Worm (Caenorhabditis elegans) whole organism, L1 larva: ENCODE measurements around the gene ZK721.3.
A peak's percentile ranks its signal among the peaks of the same experiment; 100 is the strongest.

Experiments used
- C04F5.9 ChIP-seq: sonication (generic microtip); optimal IDR thresholded peaks from 2 replicates; lab custom pipeline; 2016; ENCODE audit warnings: missing genetic modification characterization, missing compliant biosample characterization
- C16A3.4 ChIP-seq: fragments of 150-350 bp; optimal IDR thresholded peaks from 2 replicates; lab custom pipeline; 2014; ENCODE audit warnings: missing biosample characterization, missing genetic modification characterization
- Y116A8C.19 ChIP-seq: sonication (generic microtip); optimal IDR thresholded peaks from 2 replicates; lab custom pipeline; 2016; ENCODE audit warnings: missing compliant biosample characterization, missing genetic modification characterization, borderline replicate concordance
- aly-2 ChIP-seq: fragments of 150-350 bp; optimal IDR thresholded peaks from 2 replicates; lab custom pipeline; 2014; ENCODE audit warnings: missing biosample characterization, missing genetic modification characterization
- ama-1 ChIP-seq: fragments of 150-350 bp; optimal IDR thresholded peaks from 2 replicates; lab custom pipeline; 2014
- blmp-1 ChIP-seq: fragments of 150-350 bp; optimal IDR thresholded peaks from 2 replicates; lab custom pipeline; 2014; ENCODE audit warnings: missing biosample characterization, missing genetic modification characterization
- ceh-8 ChIP-seq: fragments of 200-800 bp; sonication (Bioruptor generic); optimal IDR thresholded peaks from 2 replicates; lab custom pipeline; 2018; ENCODE audit warnings: mild to moderate bottlenecking, missing genetic modification characterization, moderate library complexity, missing compliant biosample characterization
- ceh-82 ChIP-seq, 3 experiments: fragments of 150-350 bp in 1 of 3; sonication (generic microtip) in 2 of 3; optimal IDR thresholded peaks; 2 replicates each; lab custom pipeline; 2014 to 2017; ENCODE audit warnings: missing biosample characterization in 3 of 3, missing genetic modification characterization in 3 of 3
- ceh-90 ChIP-seq: sonication (generic microtip); optimal IDR thresholded peaks from 2 replicates; lab custom pipeline; 2016; ENCODE audit warnings: missing genetic modification characterization, missing compliant biosample characterization
- ces-1 ChIP-seq: fragments of 150-350 bp; optimal IDR thresholded peaks from 2 replicates; lab custom pipeline; 2014; ENCODE audit warnings: missing biosample characterization, missing genetic modification reagents, missing genetic modification characterization
- dsc-1 ChIP-seq: sonication (generic microtip); optimal IDR thresholded peaks from 2 replicates; lab custom pipeline; 2016; ENCODE audit warnings: mild to moderate bottlenecking, missing genetic modification characterization, missing compliant biosample characterization
- efl-1 ChIP-seq, 4 experiments: fragments of 150-350 bp; optimal IDR thresholded peaks in 3 of 4; peaks in 1 of 4; 1 replicate in 1 of 4; 2 replicates in 3 of 4; lab custom pipeline; 2014; ENCODE audit warnings: missing biosample characterization in 2 of 4, missing genetic modification characterization in 2 of 4, missing genetic modification reagents in 2 of 4
- efl-3 ChIP-seq: fragments of 200-800 bp; sonication (Bioruptor generic); optimal IDR thresholded peaks from 2 replicates; lab custom pipeline; 2018; ENCODE audit warnings: mild to moderate bottlenecking, missing genetic modification characterization, missing compliant biosample characterization
- egl-27 ChIP-seq, 2 experiments: fragments of 150-350 bp in 1 of 2; sonication (generic microtip); optimal IDR thresholded peaks; 3 replicates each; lab custom pipeline; 2017 to 2018; ENCODE audit warnings: missing biosample characterization in 2 of 2, missing genetic modification characterization in 2 of 2, missing genetic modification reagents in 2 of 2
- elt-2 ChIP-seq: sonication (generic microtip); optimal IDR thresholded peaks from 2 replicates; lab custom pipeline; 2016; ENCODE audit warnings: missing genetic modification characterization, mild to moderate bottlenecking, inconsistent platforms, missing compliant biosample characterization, missing genetic modification reagents
- elt-3 ChIP-seq, 6 experiments: fragments of 150-350 bp in 1 of 6; sonication (generic microtip); optimal IDR thresholded peaks; 2 replicates each; lab custom pipeline; 2017 to 2018; ENCODE audit warnings: missing biosample characterization in 6 of 6, missing genetic modification characterization in 6 of 6, inconsistent platforms in 1 of 6
- fkh-10 ChIP-seq: sonication (generic microtip); optimal IDR thresholded peaks from 2 replicates; lab custom pipeline; 2017; ENCODE audit warnings: missing biosample characterization, missing genetic modification reagents, missing genetic modification characterization
- fos-1 ChIP-seq: fragments of 150-350 bp; optimal IDR thresholded peaks from 2 replicates; lab custom pipeline; 2014; ENCODE audit warnings: missing biosample characterization, missing genetic modification characterization
- grh-1 ChIP-seq: fragments of 200-800 bp; sonication (Bioruptor generic); IDR thresholded peaks from 2 replicates; pipeline ENCODE4 v1.3.6; 2022; ENCODE audit warnings: missing genetic modification reagents, missing genetic modification characterization, missing compliant biosample characterization
- hlh-17 ChIP-seq: fragments of 200-800 bp; sonication (Bioruptor generic); optimal IDR thresholded peaks from 2 replicates; lab custom pipeline; 2018; ENCODE audit warnings: missing genetic modification characterization, mild to moderate bottlenecking, missing compliant biosample characterization, moderate library complexity, borderline replicate concordance
- hlh-4 ChIP-seq: sonication (generic microtip); optimal IDR thresholded peaks from 2 replicates; lab custom pipeline; 2016; ENCODE audit warnings: mild to moderate bottlenecking, missing genetic modification characterization, missing compliant biosample characterization
- hpl-2 ChIP-seq: fragments of 150-350 bp; optimal IDR thresholded peaks from 2 replicates; lab custom pipeline; 2014; ENCODE audit warnings: missing biosample characterization, missing genetic modification reagents, missing genetic modification characterization
- jun-1 ChIP-seq: fragments of 150-350 bp; optimal IDR thresholded peaks from 2 replicates; lab custom pipeline; 2014; ENCODE audit warnings: missing biosample characterization, missing genetic modification reagents, missing genetic modification characterization
- lin-15B ChIP-seq: fragments of 150-350 bp; sonication (generic microtip); optimal IDR thresholded peaks from 3 replicates; lab custom pipeline; 2014; ENCODE audit warnings: missing biosample characterization, missing genetic modification characterization
- lin-35 ChIP-seq, 2 experiments: fragments of 150-350 bp; optimal IDR thresholded peaks; 2 replicates each; lab custom pipeline; 2014; ENCODE audit warnings: missing biosample characterization in 2 of 2, missing genetic modification characterization in 2 of 2, missing genetic modification reagents in 2 of 2
- lin-39 ChIP-seq: fragments of 150-350 bp; optimal IDR thresholded peaks from 2 replicates; lab custom pipeline; 2014; ENCODE audit warnings: missing biosample characterization, missing genetic modification reagents, missing genetic modification characterization
- lir-3 ChIP-seq: sonication (generic microtip); optimal IDR thresholded peaks from 2 replicates; lab custom pipeline; 2016; ENCODE audit warnings: mild to moderate bottlenecking, missing genetic modification characterization, moderate library complexity, missing compliant biosample characterization; ENCODE audit not compliant: poor library complexity
- mab-9 ChIP-seq: fragments of 200-800 bp; sonication (Bioruptor generic); IDR thresholded peaks from 2 replicates; pipeline ENCODE4 v1.3.6; 2022; ENCODE audit warnings: missing genetic modification reagents, missing genetic modification characterization, missing compliant biosample characterization
- nhr-11 ChIP-seq: fragments of 150-350 bp; optimal IDR thresholded peaks from 2 replicates; lab custom pipeline; 2014; ENCODE audit warnings: missing biosample characterization, missing genetic modification characterization
- nhr-19 ChIP-seq: fragments of 200-800 bp; sonication (Bioruptor generic); conservative IDR thresholded peaks from 2 replicates; pipeline ENCODE4 v1.3.6; 2022; ENCODE audit warnings: missing genetic modification characterization, missing compliant biosample characterization
- nhr-47 ChIP-seq: sonication (generic microtip); optimal IDR thresholded peaks from 2 replicates; lab custom pipeline; 2016; ENCODE audit warnings: mild to moderate bottlenecking, missing genetic modification characterization, moderate library complexity, missing compliant biosample characterization
- nhr-76 ChIP-seq: sonication (generic microtip); optimal IDR thresholded peaks from 2 replicates; lab custom pipeline; 2017; ENCODE audit warnings: missing biosample characterization, missing genetic modification characterization
- nhr-84 ChIP-seq: sonication (generic microtip); optimal IDR thresholded peaks from 2 replicates; lab custom pipeline; 2017; ENCODE audit warnings: missing biosample characterization, missing genetic modification characterization
- nhr-85 ChIP-seq: sonication (generic microtip); peaks from one replicate; lab custom pipeline; 2016; ENCODE audit warnings: missing genetic modification characterization, inconsistent platforms, missing compliant biosample characterization
- nhr-90 ChIP-seq: sonication (generic microtip); optimal IDR thresholded peaks from 2 replicates; lab custom pipeline; 2016; ENCODE audit warnings: mild to moderate bottlenecking, missing genetic modification characterization, missing compliant biosample characterization; ENCODE audit not compliant: poor library complexity
- pag-3 ChIP-seq: sonication (generic microtip); optimal IDR thresholded peaks from 2 replicates; lab custom pipeline; 2017; ENCODE audit warnings: missing genetic modification characterization, mild to moderate bottlenecking, missing compliant biosample characterization, antibody characterized with exemption, borderline replicate concordance; ENCODE audit not compliant: insufficient read depth
- pax-3 ChIP-seq: fragments of 200-800 bp; sonication (Bioruptor generic); optimal IDR thresholded peaks from 2 replicates; lab custom pipeline; 2018; ENCODE audit warnings: mild to moderate bottlenecking, missing genetic modification characterization, moderate library complexity, missing compliant biosample characterization
- pqm-1 ChIP-seq: sonication (generic microtip); optimal IDR thresholded peaks from 3 replicates; lab custom pipeline; 2017; ENCODE audit warnings: missing biosample characterization, missing genetic modification characterization
- rnt-1 ChIP-seq: sonication (generic microtip); optimal IDR thresholded peaks from 2 replicates; lab custom pipeline; 2016; ENCODE audit warnings: mild to moderate bottlenecking, missing genetic modification characterization, moderate library complexity, missing compliant biosample characterization
- sup-37 ChIP-seq: fragments of 200-800 bp; sonication (Bioruptor generic); optimal IDR thresholded peaks from 2 replicates; lab custom pipeline; 2018; ENCODE audit warnings: mild to moderate bottlenecking, missing genetic modification characterization, missing compliant biosample characterization
- tbx-2 ChIP-seq: sonication (generic microtip); optimal IDR thresholded peaks from 2 replicates; lab custom pipeline; 2016; ENCODE audit warnings: missing genetic modification characterization, missing compliant biosample characterization
- unc-130 ChIP-seq: fragments of 150-350 bp; optimal IDR thresholded peaks from 2 replicates; lab custom pipeline; 2017; ENCODE audit warnings: missing biosample characterization, missing genetic modification characterization, inconsistent platforms
- unc-30 ChIP-seq: sonication (generic microtip); optimal IDR thresholded peaks from 2 replicates; lab custom pipeline; 2017; ENCODE audit warnings: missing biosample characterization, missing genetic modification characterization
- xbp-1 ChIP-seq: sonication (generic microtip); optimal IDR thresholded peaks from 2 replicates; lab custom pipeline; 2016; ENCODE audit warnings: missing genetic modification characterization, missing compliant biosample characterization
- zip-4 ChIP-seq: fragments of 200-800 bp; sonication (Bioruptor generic); optimal IDR thresholded peaks from 2 replicates; lab custom pipeline; 2018; ENCODE audit warnings: mild to moderate bottlenecking, missing genetic modification characterization, moderate library complexity, missing compliant biosample characterization

Gene ZK721.3

DNA sequence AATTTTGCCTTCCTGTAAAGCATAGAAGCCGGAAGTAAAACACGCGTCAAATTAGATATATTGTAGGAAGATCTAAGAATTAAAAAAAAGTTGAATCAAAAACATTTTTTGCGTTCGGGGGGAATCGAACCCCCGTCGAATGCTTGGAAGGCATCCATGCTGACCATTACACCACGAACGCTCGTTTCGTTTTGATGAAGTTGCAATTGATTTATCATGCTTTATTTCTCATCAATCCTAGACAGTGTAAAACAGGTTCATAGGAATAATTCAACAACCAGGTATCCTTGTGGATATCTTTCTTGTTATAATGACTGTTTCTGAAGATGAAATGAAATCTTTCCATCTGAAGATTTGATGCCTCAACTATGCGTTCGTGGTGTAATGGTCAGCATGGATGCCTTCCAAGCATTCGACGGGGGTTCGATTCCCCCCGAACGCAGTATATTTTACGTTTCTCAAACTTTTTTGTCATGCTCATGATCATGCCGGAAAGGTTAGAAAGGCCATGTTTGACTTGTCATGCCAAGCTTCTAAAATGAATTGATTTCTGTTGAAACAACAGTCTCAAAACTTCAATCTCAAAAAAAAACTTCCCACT is 35.6 kb downstream of the ZK721.3 start:
- TF ChIP-seq lin-39 (tag; lab: Kevin White, UChicago) (no peak), grh-1 (peak; percentile 16; the same call in 1 of the 2 replicates), efl-1 (optimal IDR thresholded peaks at IDR 0.05; lab: Kevin White, UChicago) (no peak), efl-1 (GFP tag; optimal IDR thresholded peaks at IDR 0.05 in 1 of 2; lab: Kevin White, UChicago) (peak in 1 of 2 experiments; percentile 36), ceh-82 (tag; optimal IDR thresholded peaks at IDR 0.05; lab: Kevin White, UChicago) (no peak), blmp-1 (tag; lab: Kevin White, UChicago) (peak; percentile 5), pqm-1 (no peak)

DNA sequence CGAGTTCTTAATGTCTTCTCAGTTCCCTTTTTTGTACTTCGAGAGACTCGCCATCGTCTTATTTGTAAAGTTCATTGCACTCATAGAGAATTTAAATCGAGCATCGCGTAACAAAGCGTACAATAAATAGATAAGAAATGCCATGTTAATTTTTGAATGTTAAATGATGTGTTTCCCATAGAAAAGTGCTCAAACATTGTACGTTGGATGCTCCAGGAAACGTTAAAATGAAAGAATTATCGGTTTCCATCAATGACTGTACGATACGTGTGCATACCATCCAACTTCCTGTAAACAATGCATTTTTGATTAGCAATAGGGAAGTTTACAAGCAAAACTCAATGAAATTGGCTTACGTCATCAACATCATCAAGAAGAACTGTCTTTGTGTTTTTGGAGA is 36.3 kb downstream of the ZK721.3 start:
- TF ChIP-seq egl-27 (tag; optimal IDR thresholded peaks at IDR 0.05; lab: Kevin White, UChicago) (no peak), nhr-19 (no peak), rnt-1 (tag; lab: Kevin White, UChicago) (no peak), elt-2 (peak; percentile 75), nhr-11 (tag; lab: Kevin White, UChicago) (no peak), lin-35 (GFP tag; optimal IDR thresholded peaks at IDR 0.05; lab: Kevin White, UChicago) (peak in 1 of 2 experiments; percentile 13)

DNA sequence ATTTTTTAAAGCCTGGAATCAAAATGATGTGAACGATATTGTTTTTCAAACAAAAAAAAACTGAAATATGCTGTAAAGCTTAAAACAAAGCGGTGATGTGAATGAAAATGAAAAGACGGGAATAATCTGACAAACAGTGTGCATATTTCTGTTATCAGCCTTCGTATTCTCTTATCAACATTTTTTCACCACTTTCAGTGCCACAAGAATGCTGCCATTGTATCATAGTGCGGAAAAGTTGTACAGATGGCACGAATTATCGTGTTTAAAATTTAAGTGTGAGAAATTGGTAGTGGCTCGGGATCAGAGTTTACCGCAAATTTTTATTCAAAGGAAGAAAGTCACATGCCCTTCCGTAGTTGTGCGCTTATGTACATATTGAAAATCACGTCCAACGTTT is 40.1 kb downstream of the ZK721.3 start, which contains the start of gene ifd-1:
Gene ifd-1, minus strand, starts transcription at position 12 of the 400 bp plus-strand sequence.
- TF ChIP-seq unc-30 (tag; lab: Kevin White, UChicago) (no peak), efl-1 (optimal IDR thresholded peaks at IDR 0.05; lab: Kevin White, UChicago) (no peak), efl-1 (GFP tag; optimal IDR thresholded peaks at IDR 0.05 in 1 of 2; lab: Kevin White, UChicago) (peak in 1 of 2 experiments; percentile 47), Y116A8C.19 (no peak), lin-39 (tag; lab: Kevin White, UChicago) (no peak), zip-4 (GFP tag; lab: Kevin White, UChicago) (no peak), nhr-90 (peak; percentile 21), tbx-2 (no peak), ceh-90 (tag; lab: Kevin White, UChicago) (no peak), fkh-10 (GFP tag; lab: Kevin White, UChicago) (no peak), nhr-85 (tag; lab: Kevin White, UChicago) (no peak), ces-1 (GFP tag; lab: Kevin White, UChicago) (no peak), jun-1 (tag; lab: Kevin White, UChicago) (peak; percentile 23), ama-1 (lab: Kevin White, UChicago) (no peak), nhr-84 (no peak), pqm-1 (peak; percentile 15), ceh-8 (GFP tag; lab: Kevin White, UChicago) (no peak), blmp-1 (tag; lab: Kevin White, UChicago) (no peak), hlh-17 (GFP tag; lab: Kevin White, UChicago) (no peak), xbp-1 (tag; lab: Kevin White, UChicago) (no peak), hpl-2 (GFP tag; lab: Kevin White, UChicago) (no peak), lin-35 (GFP tag; optimal IDR thresholded peaks at IDR 0.05; lab: Kevin White, UChicago) (peak in 1 of 2 experiments; percentile 34), ceh-82 (tag; optimal IDR thresholded peaks at IDR 0.05; lab: Kevin White, UChicago) (no peak), sup-37 (GFP tag; lab: Kevin White, UChicago) (no peak), pag-3 (tag; lab: Kevin White, UChicago) (no peak), efl-3 (no peak), unc-130 (tag; lab: Kevin White, UChicago) (no peak), nhr-19 (no peak), C16A3.4 (tag; lab: Kevin White, UChicago) (no peak), grh-1 (no peak), lin-15B (tag; lab: Kevin White, UChicago) (no peak), pax-3 (tag; lab: Kevin White, UChicago) (no peak), lir-3 (no peak), dsc-1 (no peak), fos-1 (tag; lab: Kevin White, UChicago) (no peak), nhr-47 (no peak), elt-2 (peak; percentile 92), elt-3 (tag; optimal IDR thresholded peaks at IDR 0.05; lab: Kevin White, UChicago) (no peak), nhr-76 (tag; lab: Kevin White, UChicago) (no peak), C04F5.9 (tag; lab: Kevin White, UChicago) (no peak), hlh-4 (tag; lab: Kevin White, UChicago) (no peak), nhr-11 (tag; lab: Kevin White, UChicago) (no peak), mab-9 (GFP tag; lab: Robert Waterston, UW) (no peak), aly-2 (no peak)
